Worm (Caenorhabditis elegans): ENCODE measurements around the gene W02H5.8.

The W02H5.8 gene

ce11 chrV:2638545-2638944 is 13.9 kb downstream of the W02H5.8 start, which contains the start of gene W02H5.19 (continued):
- TF ChIP-seq C06A6.2 (GFP tag; conservative IDR thresholded peaks at IDR 0.05) = no peak
- no peak for TF ChIP-seq Y53G8AR.9 (GFP tag; conservative IDR thresholded peaks at IDR 0.05)
- TF ChIP-seq rec-8 (tag; optimal IDR thresholded peaks at IDR 0.05) = peak; percentile 21 to 36
- no peak for TF ChIP-seq snpc-4 (GFP tag; optimal IDR thresholded peaks at IDR 0.05)
- peak in 1 of 4 experiments; percentile 30 for TF ChIP-seq snpc-4 (tag; optimal IDR thresholded peaks at IDR 0.05)
- TF ChIP-seq ekl-4 (GFP tag; IDR thresholded peaks at IDR 0.05) = 0 out of 2 replicates have a peak, but pooled peaks have one; percentile 62
- TF ChIP-seq athp-1 (tag; optimal IDR thresholded peaks at IDR 0.05) = peak; percentile 67
- no peak for TF ChIP-seq sea-2 (GFP tag; IDR thresholded peaks at IDR 0.05)
- peak; percentile 71 for TF ChIP-seq K12H6.12 (tag; optimal IDR thresholded peaks at IDR 0.05)
- TF ChIP-seq Y79H2A.3 (GFP tag; conservative IDR thresholded peaks at IDR 0.05) = no peak
- no peak for TF ChIP-seq pha-4 (tag; optimal IDR thresholded peaks at IDR 0.05)
- TF ChIP-seq Y56A3A.18 (GFP tag; IDR thresholded peaks at IDR 0.05) = no peak
- no peak for TF ChIP-seq ztf-22 (GFP tag; optimal IDR thresholded peaks at IDR 0.05)
- 0 out of 2 replicates have a peak, but pooled peaks have one; percentile 23 for TF ChIP-seq rcor-1 (GFP tag; IDR thresholded peaks at IDR 0.05)
- no peak for TF ChIP-seq lin-40 (tag; optimal IDR thresholded peaks at IDR 0.05)
- TF ChIP-seq dox-1 (GFP tag; IDR thresholded peaks at IDR 0.05) = peak; percentile 80
- TF ChIP-seq B0035.1 (tag; optimal IDR thresholded peaks at IDR 0.05) = no peak
- no peak for TF ChIP-seq hlh-12 (tag; optimal IDR thresholded peaks at IDR 0.05)
- TF ChIP-seq ceh-27 (GFP tag; optimal IDR thresholded peaks at IDR 0.05) = peak; percentile 85
- TF ChIP-seq nhr-80 (tag; optimal IDR thresholded peaks at IDR 0.05) = no peak
- TF ChIP-seq aptf-2 (GFP tag; conservative IDR thresholded peaks at IDR 0.05) = no peak
- TF ChIP-seq ztf-6 (GFP tag; IDR thresholded peaks at IDR 0.05) = no peak
- TF ChIP-seq ztf-26 (tag; optimal IDR thresholded peaks at IDR 0.05) = no peak
- TF ChIP-seq egl-44 (GFP tag; IDR thresholded peaks at IDR 0.05) = no peak
- TF ChIP-seq attf-3 (GFP tag; conservative IDR thresholded peaks at IDR 0.05) = 0 out of 2 replicates have a peak, but pooled peaks have one; percentile 46
- TF ChIP-seq nhr-27 (tag; optimal IDR thresholded peaks at IDR 0.05) = no peak
- TF ChIP-seq nhr-90 (tag; optimal IDR thresholded peaks at IDR 0.05) = no peak
- no peak for TF ChIP-seq unc-62 (GFP tag; optimal IDR thresholded peaks at IDR 0.05)
- TF ChIP-seq egl-18 (GFP tag; IDR thresholded peaks at IDR 0.05) = no peak
- TF ChIP-seq T07F8.4 (tag; optimal IDR thresholded peaks at IDR 0.05) = no peak
- no peak for TF ChIP-seq F57C9.4 (tag; optimal IDR thresholded peaks at IDR 0.05)
- peak; percentile 41 for TF ChIP-seq F22D6.2 (tag; optimal IDR thresholded peaks at IDR 0.05)
- TF ChIP-seq lin-54 (GFP tag; optimal IDR thresholded peaks at IDR 0.05) = peak; percentile 99
- no peak for TF ChIP-seq sptf-2 (GFP tag; optimal IDR thresholded peaks at IDR 0.05)
- TF ChIP-seq bed-2 (GFP tag; IDR thresholded peaks at IDR 0.05) = peak; percentile 93
- TF ChIP-seq pbrm-1 (GFP tag; IDR thresholded peaks at IDR 0.05) = peak; percentile 48; the same call in 1 of the 2 replicates
- no peak for TF ChIP-seq Y53F4B.3 (GFP tag; IDR thresholded peaks at IDR 0.05)
- peak; percentile 28 for TF ChIP-seq snpc-3.4 (tag; optimal IDR thresholded peaks at IDR 0.05)
- no peak for TF ChIP-seq nfya-2 (GFP tag; IDR thresholded peaks at IDR 0.05)
- no peak for TF ChIP-seq ceh-40 (GFP tag; IDR thresholded peaks at IDR 0.05)
- no peak for TF ChIP-seq F55B11.4 (tag; optimal IDR thresholded peaks at IDR 0.05; ENCODE audit: borderline replicate concordance, insufficient read depth)
- 0 out of 2 replicates have a peak, but pooled peaks have one; percentile 19 for TF ChIP-seq cebp-2 (GFP tag; IDR thresholded peaks at IDR 0.05)
- TF ChIP-seq repo-1 (tag; optimal IDR thresholded peaks at IDR 0.05) = no peak
- no peak for TF ChIP-seq ccch-3 (GFP tag; optimal IDR thresholded peaks at IDR 0.05)
- peak; percentile 75 for TF ChIP-seq unc-130 (GFP tag; optimal IDR thresholded peaks at IDR 0.05)
